Worm (Caenorhabditis elegans) whole organism, early embryonic: ENCODE results near the gene semi-1.

Experiments used
- B0310.2 ChIP-seq: sonication (generic microtip); optimal IDR thresholded peaks from 2 replicates; lab custom pipeline; 2016; ENCODE audit warnings: mild to moderate bottlenecking, missing genetic modification characterization, missing compliant biosample characterization
- F13C5.2 ChIP-seq: sonication (generic microtip); optimal IDR thresholded peaks from 2 replicates; lab custom pipeline; 2017; ENCODE audit warnings: mild to moderate bottlenecking, missing genetic modification characterization, inconsistent platforms, missing compliant biosample characterization
- aly-1 ChIP-seq: sonication (generic microtip); optimal IDR thresholded peaks from 2 replicates; lab custom pipeline; 2016; ENCODE audit warnings: missing genetic modification characterization, missing compliant biosample characterization
- ama-1 ChIP-seq: fragments of 150-350 bp; optimal IDR thresholded peaks from 2 replicates; lab custom pipeline; 2014
- ceh-13 ChIP-seq: fragments of 200-800 bp; sonication (Bioruptor generic); optimal IDR thresholded peaks from 2 replicates; lab custom pipeline; 2018; ENCODE audit warnings: mild to moderate bottlenecking, missing genetic modification characterization, missing compliant biosample characterization
- ceh-36 ChIP-seq: sonication (generic microtip); optimal IDR thresholded peaks from 2 replicates; lab custom pipeline; 2016; ENCODE audit warnings: missing genetic modification characterization, inconsistent platforms, missing compliant biosample characterization
- ets-7 ChIP-seq: sonication (generic microtip); optimal IDR thresholded peaks from 2 replicates; lab custom pipeline; 2016; ENCODE audit warnings: missing genotype, missing genetic modification characterization, missing compliant biosample characterization
- flt-1 ChIP-seq: fragments of 200-800 bp; sonication (Bioruptor generic); IDR thresholded peaks from 2 replicates; pipeline ENCODE4 v1.3.6; 2022; ENCODE audit warnings: missing genetic modification characterization, missing compliant biosample characterization
- hmbx-1 ChIP-seq: sonication (generic microtip); optimal IDR thresholded peaks from 2 replicates; lab custom pipeline; 2016; ENCODE audit warnings: mild to moderate bottlenecking, missing genetic modification characterization, missing compliant biosample characterization
- hmg-4 ChIP-seq: fragments of 200-800 bp; sonication (Bioruptor generic); optimal IDR thresholded peaks from 2 replicates; lab custom pipeline; 2018; ENCODE audit warnings: mild to moderate bottlenecking, missing genetic modification characterization, missing compliant biosample characterization
- hnd-1 ChIP-seq: sonication (generic microtip); optimal IDR thresholded peaks from 2 replicates; lab custom pipeline; 2016; ENCODE audit warnings: missing genetic modification characterization, missing compliant biosample characterization
- pes-1 ChIP-seq: fragments of 200-800 bp; sonication (Bioruptor generic); IDR thresholded peaks from 2 replicates; pipeline ENCODE4 v1.3.6; 2022; ENCODE audit warnings: missing genetic modification reagents, missing genetic modification characterization, missing compliant biosample characterization
- scrt-1 ChIP-seq: fragments of 200-800 bp; sonication (Bioruptor generic); IDR thresholded peaks from 2 replicates; pipeline ENCODE4 v1.3.6; 2022; ENCODE audit warnings: missing genetic modification characterization, missing compliant biosample characterization
- sea-1 ChIP-seq: fragments of 200-800 bp; sonication (Bioruptor generic); conservative IDR thresholded peaks from 2 replicates; pipeline ENCODE4 v1.3.6; 2022; ENCODE audit warnings: missing genetic modification characterization, missing compliant biosample characterization
- tbx-11 ChIP-seq: fragments of 200-800 bp; sonication (Bioruptor generic); IDR thresholded peaks from 2 replicates; pipeline ENCODE4 v1.3.6; 2022; ENCODE audit warnings: missing genetic modification characterization, missing compliant biosample characterization
- tbx-37 ChIP-seq: fragments of 200-800 bp; sonication (Bioruptor generic); conservative IDR thresholded peaks from 2 replicates; pipeline ENCODE4 v1.3.6; 2022; ENCODE audit warnings: missing genetic modification reagents, missing genetic modification characterization, missing compliant biosample characterization
- tra-4 ChIP-seq: sonication (generic microtip); optimal IDR thresholded peaks from 2 replicates; lab custom pipeline; 2017; ENCODE audit warnings: missing genetic modification characterization, missing compliant biosample characterization

The semi-1 gene

ce11 chrV:13532469-13532868 lies 17.5 kb upstream of the semi-1 start:
- no peak for TF ChIP-seq aly-1 (tag; lab: Kevin White, UChicago)
- no peak for TF ChIP-seq sea-1

- TF ChIP-seq flt-1 (no peak), ama-1 (lab: Kevin White, UChicago) (no peak), hmbx-1 (tag; lab: Kevin White, UChicago) (no peak), aly-1 (tag; lab: Kevin White, UChicago) (no peak), ets-7 (no peak), tbx-37 (GFP tag; lab: Robert Waterston, UW) (no peak), ceh-13 (GFP tag; lab: Kevin White, UChicago) (no peak), tbx-11 (GFP tag; lab: Robert Waterston, UW) (no peak), scrt-1 (no peak), F13C5.2 (tag; lab: Kevin White, UChicago) (no peak), pes-1 (GFP tag; lab: Robert Waterston, UW) (no peak), hmg-4 (GFP tag; lab: Kevin White, UChicago) (no peak), tra-4 (no peak), hnd-1 (tag; lab: Kevin White, UChicago) (no peak), sea-1 (no peak), B0310.2 (tag; lab: Kevin White, UChicago) (no peak), ceh-36 (tag; lab: Kevin White, UChicago) (no peak)
Observed at ce11 chrV:13530698-13531097, 15.7 kb upstream of the semi-1 start, which contains the start of gene ttr-44. Gene ttr-44 (minus strand): TSS chrV:13530744.

ce11 chrV:13529165-13529564 lies 14.2 kb upstream of the semi-1 start:
- TF ChIP-seq F13C5.2 (tag; lab: Kevin White, UChicago) (no peak), tbx-37 (GFP tag; lab: Robert Waterston, UW) (no peak), tra-4 (no peak), flt-1 (no peak), aly-1 (tag; lab: Kevin White, UChicago) (no peak), ets-7 (no peak), hmg-4 (GFP tag; lab: Kevin White, UChicago) (no peak), ama-1 (lab: Kevin White, UChicago) (no peak), sea-1 (no peak), scrt-1 (no peak), tbx-11 (GFP tag; lab: Robert Waterston, UW) (no peak), pes-1 (GFP tag; lab: Robert Waterston, UW) (no peak), hmbx-1 (tag; lab: Kevin White, UChicago) (no peak), hnd-1 (tag; lab: Kevin White, UChicago) (no peak), B0310.2 (tag; lab: Kevin White, UChicago) (no peak), ceh-36 (tag; lab: Kevin White, UChicago) (no peak), ceh-13 (GFP tag; lab: Kevin White, UChicago) (no peak)

ce11 chrV:13523194-13523593 lies 8.2 kb upstream of the semi-1 start, which contains the start of gene R11G10.3:
Gene R11G10.3 (plus strand): TSS chrV:13523494.
- TF ChIP-seq ets-7 (no peak), F13C5.2 (tag; lab: Kevin White, UChicago) (no peak), ceh-36 (tag; lab: Kevin White, UChicago) (no peak), scrt-1 (no peak), tbx-11 (GFP tag; lab: Robert Waterston, UW) (no peak), hmg-4 (GFP tag; lab: Kevin White, UChicago) (no peak), ama-1 (lab: Kevin White, UChicago) (no peak), tbx-37 (GFP tag; lab: Robert Waterston, UW) (no peak), flt-1 (no peak), hmbx-1 (tag; lab: Kevin White, UChicago) (no peak), sea-1 (no peak), aly-1 (tag; lab: Kevin White, UChicago) (no peak), tra-4 (no peak), ceh-13 (GFP tag; lab: Kevin White, UChicago) (no peak), B0310.2 (tag; lab: Kevin White, UChicago) (no peak), pes-1 (GFP tag; lab: Robert Waterston, UW) (no peak), hnd-1 (tag; lab: Kevin White, UChicago) (no peak)

ce11 chrV:13512515-13512914 lies 2.5 kb downstream of the semi-1 start:
- TF ChIP-seq flt-1 (no peak), pes-1 (GFP tag; lab: Robert Waterston, UW) (no peak), hnd-1 (tag; lab: Kevin White, UChicago) (no peak), B0310.2 (tag; lab: Kevin White, UChicago) (no peak), scrt-1 (no peak), tbx-11 (GFP tag; lab: Robert Waterston, UW) (no peak), sea-1 (no peak), ceh-13 (GFP tag; lab: Kevin White, UChicago) (no peak), ceh-36 (tag; lab: Kevin White, UChicago) (no peak), tra-4 (no peak), hmbx-1 (tag; lab: Kevin White, UChicago) (no peak), ama-1 (lab: Kevin White, UChicago) (no peak), F13C5.2 (tag; lab: Kevin White, UChicago) (no peak), hmg-4 (GFP tag; lab: Kevin White, UChicago) (no peak), tbx-37 (GFP tag; lab: Robert Waterston, UW) (no peak), aly-1 (tag; lab: Kevin White, UChicago) (no peak), ets-7 (no peak)

ce11 chrV:13511618-13512017 lies 3.4 kb downstream of the semi-1 start, which contains the start of gene avr-15:
Gene avr-15 (minus strand): TSS chrV:13511718.
- TF ChIP-seq ceh-13 (GFP tag; lab: Kevin White, UChicago) (no peak), ceh-36 (tag; lab: Kevin White, UChicago) (no peak), hmbx-1 (tag; lab: Kevin White, UChicago) (no peak), flt-1 (no peak), F13C5.2 (tag; lab: Kevin White, UChicago) (no peak), tbx-11 (GFP tag; lab: Robert Waterston, UW) (no peak), B0310.2 (tag; lab: Kevin White, UChicago) (no peak), hmg-4 (GFP tag; lab: Kevin White, UChicago) (no peak), hnd-1 (tag; lab: Kevin White, UChicago) (no peak), sea-1 (no peak), tbx-37 (GFP tag; lab: Robert Waterston, UW) (no peak), ama-1 (lab: Kevin White, UChicago) (no peak), pes-1 (GFP tag; lab: Robert Waterston, UW) (no peak), ets-7 (no peak), aly-1 (tag; lab: Kevin White, UChicago) (no peak), tra-4 (no peak)
